Worm (Caenorhabditis elegans): ENCODE results near the gene ulp-2.

DNA sequence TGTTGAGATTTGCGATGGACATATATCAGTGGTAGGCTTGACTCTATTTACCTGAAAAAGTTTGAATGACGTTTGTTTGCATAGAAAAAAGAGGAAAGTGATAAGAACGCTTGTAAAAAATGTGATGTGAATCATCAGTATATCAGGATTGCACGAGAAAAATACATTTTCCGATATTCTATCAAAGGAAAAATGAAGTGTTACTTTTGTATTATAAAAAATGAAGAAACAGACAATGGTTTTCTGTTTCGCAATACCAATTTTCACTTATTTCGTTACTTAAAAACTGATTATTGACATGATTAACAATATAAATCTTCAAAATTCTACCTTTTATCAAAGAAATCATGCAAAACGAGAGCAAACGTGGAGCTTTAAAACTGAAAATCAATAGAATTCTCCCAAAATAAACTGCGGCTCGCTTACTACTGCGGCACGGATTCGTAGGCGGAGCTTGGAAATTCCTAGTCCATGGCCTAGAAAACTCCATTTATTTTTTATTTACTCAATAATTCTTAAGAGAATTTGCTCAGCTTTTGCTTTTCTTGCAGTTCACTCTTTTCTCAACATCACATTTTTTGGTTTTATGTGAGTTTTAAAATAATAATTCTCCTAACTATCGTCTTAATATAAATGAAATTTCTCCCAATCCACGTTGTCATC, 34.0 kb upstream of the ulp-2 start, which contains the start of the genes eif-1 and vps-24:
- TF ChIP-seq ama-1 (optimal IDR thresholded peaks at IDR 0.05) (no peak), ama-1 (GFP tag; optimal IDR thresholded peaks at IDR 0.05) (no peak), hlh-12 (tag; optimal IDR thresholded peaks at IDR 0.05) (no peak), let-607 (tag; optimal IDR thresholded peaks at IDR 0.05) (no peak), F55B11.4 (tag; optimal IDR thresholded peaks at IDR 0.05; ENCODE audit: borderline replicate concordance, insufficient read depth) (no peak), snpc-3.4 (tag; optimal IDR thresholded peaks at IDR 0.05) (peak; percentile 17), K12H6.12 (tag; optimal IDR thresholded peaks at IDR 0.05) (no peak), ztf-22 (GFP tag; optimal IDR thresholded peaks at IDR 0.05) (no peak), lin-35 (GFP tag; optimal IDR thresholded peaks at IDR 0.05) (no peak), nfya-1 (tag; optimal IDR thresholded peaks at IDR 0.05; ENCODE audit: borderline replicate concordance, insufficient read depth) (no peak)
